Worm (Caenorhabditis elegans) whole organism, young adult: ENCODE data around the gene set-9.
A peak's percentile ranks its signal among the peaks of the same experiment; 100 is the strongest.

Experiments used
- B0336.3 ChIP-seq: fragments of 200-800 bp; sonication (Bioruptor generic); IDR thresholded peaks from 2 replicates; pipeline ENCODE4 v1.3.6; 2022; ENCODE audit warnings: missing genetic modification characterization, missing compliant biosample characterization
- C17E4.6 ChIP-seq: fragments of 200-800 bp; sonication (Bioruptor generic); IDR thresholded peaks from 2 replicates; pipeline ENCODE4 v1.3.6; 2022; ENCODE audit warnings: missing genetic modification reagents, missing genetic modification characterization, missing compliant biosample characterization
- F33H1.4 ChIP-seq: fragments of 200-800 bp; sonication (Bioruptor generic); IDR thresholded peaks from 2 replicates; pipeline ENCODE4 v1.3.6; 2022; ENCODE audit warnings: missing genetic modification reagents, missing genetic modification characterization, missing compliant biosample characterization
- F52B5.7 ChIP-seq: sonication (generic microtip); optimal IDR thresholded peaks from 2 replicates; lab custom pipeline; 2016; ENCODE audit warnings: mild to moderate bottlenecking, missing genetic modification characterization, missing compliant biosample characterization
- F55B11.4 ChIP-seq: sonication (generic microtip); optimal IDR thresholded peaks from 2 replicates; lab custom pipeline; 2016; ENCODE audit warnings: missing compliant biosample characterization, missing genetic modification characterization, borderline replicate concordance; ENCODE audit not compliant: insufficient read depth
- Y53G8AR.9 ChIP-seq: fragments of 200-800 bp; sonication (Bioruptor generic); conservative IDR thresholded peaks from 2 replicates; pipeline ENCODE4 v1.3.6; 2022; ENCODE audit warnings: missing genetic modification reagents, missing genetic modification characterization, missing compliant biosample characterization
- Y67H2A.10 ChIP-seq: fragments of 200-800 bp; sonication (Bioruptor generic); conservative IDR thresholded peaks from 2 replicates; pipeline ENCODE4 v1.3.6; 2022; ENCODE audit warnings: missing genetic modification reagents, missing genetic modification characterization, missing compliant biosample characterization
- ZK185.1 ChIP-seq: sonication (generic microtip); optimal IDR thresholded peaks from 2 replicates; lab custom pipeline; 2016; ENCODE audit warnings: mild to moderate bottlenecking, missing genetic modification characterization, missing compliant biosample characterization; ENCODE audit not compliant: poor library complexity, severe bottlenecking
- aptf-2 ChIP-seq: fragments of 200-800 bp; sonication (Bioruptor generic); conservative IDR thresholded peaks from 2 replicates; pipeline ENCODE4 v1.3.6; 2022; ENCODE audit warnings: missing genetic modification reagents, missing genetic modification characterization, missing compliant biosample characterization
- athp-1 ChIP-seq: sonication (generic microtip); optimal IDR thresholded peaks from 2 replicates; lab custom pipeline; 2017; ENCODE audit warnings: mild to moderate bottlenecking, missing genetic modification characterization, missing compliant biosample characterization
- attf-3 ChIP-seq: fragments of 200-800 bp; sonication (Bioruptor generic); conservative IDR thresholded peaks from 2 replicates; pipeline ENCODE4 v1.3.6; 2022; ENCODE audit warnings: missing genetic modification reagents, missing genetic modification characterization, missing compliant biosample characterization
- attf-5 ChIP-seq: fragments of 200-800 bp; sonication (Bioruptor generic); optimal IDR thresholded peaks from 2 replicates; lab custom pipeline; 2018; ENCODE audit warnings: mild to moderate bottlenecking, missing genetic modification characterization, missing compliant biosample characterization
- ccch-3 ChIP-seq: fragments of 200-800 bp; sonication (Bioruptor generic); optimal IDR thresholded peaks from 2 replicates; lab custom pipeline; 2018; ENCODE audit warnings: mild to moderate bottlenecking, missing genetic modification characterization, missing compliant biosample characterization
- cebp-2 ChIP-seq: fragments of 200-800 bp; sonication (Bioruptor generic); IDR thresholded peaks from 2 replicates; pipeline ENCODE4 v1.3.6; 2022; ENCODE audit warnings: missing genetic modification characterization, missing compliant biosample characterization
- ceh-40 ChIP-seq: fragments of 200-800 bp; sonication (Bioruptor generic); IDR thresholded peaks from 2 replicates; pipeline ENCODE4 v1.3.6; 2022; ENCODE audit warnings: missing genetic modification characterization, missing compliant biosample characterization
- ceh-58 ChIP-seq: fragments of 200-800 bp; sonication (Bioruptor generic); IDR thresholded peaks from 2 replicates; pipeline ENCODE4 v1.3.6; 2022; ENCODE audit warnings: missing genetic modification characterization, missing compliant biosample characterization
- die-1 ChIP-seq: sonication (generic microtip); optimal IDR thresholded peaks from 2 replicates; lab custom pipeline; 2016; ENCODE audit warnings: missing genotype, mild to moderate bottlenecking, missing genetic modification characterization, missing compliant biosample characterization
- dpl-1 ChIP-seq: fragments of 150-350 bp; optimal IDR thresholded peaks from 2 replicates; lab custom pipeline; 2014; ENCODE audit warnings: missing biosample characterization, missing genetic modification reagents, missing genetic modification characterization
- efl-1 ChIP-seq: fragments of 150-350 bp; optimal IDR thresholded peaks from 2 replicates; lab custom pipeline; 2014; ENCODE audit warnings: missing biosample characterization, missing genetic modification reagents, missing genetic modification characterization
- egl-44 ChIP-seq: fragments of 200-800 bp; sonication (Bioruptor generic); IDR thresholded peaks from 2 replicates; pipeline ENCODE4 v1.3.6; 2022; ENCODE audit warnings: missing genetic modification reagents, missing genetic modification characterization, missing compliant biosample characterization
- egrh-3 ChIP-seq: fragments of 200-800 bp; sonication (Bioruptor generic); IDR thresholded peaks from 2 replicates; pipeline ENCODE4 v1.3.6; 2022; ENCODE audit warnings: missing genetic modification reagents, missing genetic modification characterization, missing compliant biosample characterization
- ekl-4 ChIP-seq: fragments of 200-800 bp; sonication (Bioruptor generic); IDR thresholded peaks from 2 replicates; pipeline ENCODE4 v1.3.6; 2022; ENCODE audit warnings: missing genetic modification reagents, missing genetic modification characterization, missing compliant biosample characterization
- ets-4 ChIP-seq: fragments of 200-800 bp; sonication (Bioruptor generic); optimal IDR thresholded peaks from 2 replicates; lab custom pipeline; 2018; ENCODE audit warnings: mild to moderate bottlenecking, missing genetic modification characterization, missing compliant biosample characterization
- him-1 ChIP-seq: sonication (generic microtip); optimal IDR thresholded peaks from 2 replicates; lab custom pipeline; 2016; ENCODE audit warnings: missing genotype, missing genetic modification reagents, missing genetic modification characterization, missing compliant biosample characterization
- hmg-1.2 ChIP-seq: fragments of 200-800 bp; sonication (Bioruptor generic); IDR thresholded peaks from 2 replicates; pipeline ENCODE4 v1.3.6; 2022; ENCODE audit warnings: missing genetic modification reagents, missing genetic modification characterization, missing compliant biosample characterization
- hrde-1 ChIP-seq: sonication (generic microtip); optimal IDR thresholded peaks from 2 replicates; lab custom pipeline; 2016; ENCODE audit warnings: missing genetic modification characterization, mild to moderate bottlenecking, missing compliant biosample characterization, moderate library complexity, missing genotype, missing genetic modification reagents, borderline replicate concordance
- hsf-1 ChIP-seq: fragments of 200-800 bp; sonication (Bioruptor generic); IDR thresholded peaks from 2 replicates; pipeline ENCODE4 v1.3.6; 2022; ENCODE audit warnings: missing genetic modification reagents, missing genetic modification characterization, missing compliant biosample characterization
- lsy-27 ChIP-seq: sonication (generic microtip); optimal IDR thresholded peaks from 2 replicates; lab custom pipeline; 2017; ENCODE audit warnings: missing genetic modification characterization, mild to moderate bottlenecking, missing compliant biosample characterization, antibody characterized with exemption, missing genotype, borderline replicate concordance; ENCODE audit not compliant: insufficient read depth
- madf-10 ChIP-seq: sonication (generic microtip); optimal IDR thresholded peaks from 2 replicates; lab custom pipeline; 2016; ENCODE audit warnings: mild to moderate bottlenecking, missing genetic modification characterization, missing compliant biosample characterization
- madf-3 ChIP-seq: fragments of 200-800 bp; sonication (Bioruptor generic); IDR thresholded peaks from 2 replicates; pipeline ENCODE4 v1.3.6; 2022; ENCODE audit warnings: missing genetic modification reagents, missing genetic modification characterization, missing compliant biosample characterization
- madf-8 ChIP-seq: fragments of 200-800 bp; sonication (Bioruptor generic); conservative IDR thresholded peaks from 2 replicates; pipeline ENCODE4 v1.3.6; 2022; ENCODE audit warnings: missing genetic modification reagents, missing genetic modification characterization, missing compliant biosample characterization
- mes-4 ChIP-seq: sonication (generic microtip); optimal IDR thresholded peaks from 2 replicates; lab custom pipeline; 2016; ENCODE audit warnings: missing genotype, missing genetic modification characterization, missing compliant biosample characterization
- nfya-1 ChIP-seq: sonication (generic microtip); optimal IDR thresholded peaks from 2 replicates; lab custom pipeline; 2017; ENCODE audit warnings: antibody characterized with exemption, missing compliant biosample characterization, missing genetic modification characterization, borderline replicate concordance; ENCODE audit not compliant: insufficient read depth
- nhr-120 ChIP-seq: fragments of 200-800 bp; sonication (Bioruptor generic); IDR thresholded peaks from 2 replicates; pipeline ENCODE4 v1.3.6; 2022; ENCODE audit warnings: missing genetic modification characterization, missing compliant biosample characterization
- nhr-27 ChIP-seq: fragments of 200-800 bp; sonication (Bioruptor generic); optimal IDR thresholded peaks from 2 replicates; lab custom pipeline; 2018; ENCODE audit warnings: mild to moderate bottlenecking, missing genetic modification characterization, moderate library complexity, missing compliant biosample characterization
- rcor-1 ChIP-seq: fragments of 200-800 bp; sonication (Bioruptor generic); IDR thresholded peaks from 2 replicates; pipeline ENCODE4 v1.3.6; 2022; ENCODE audit warnings: missing genetic modification reagents, missing genetic modification characterization, missing compliant biosample characterization
- rec-8 ChIP-seq, 2 experiments: sonication (generic microtip); optimal IDR thresholded peaks; 2 replicates each; lab custom pipeline; 2016; ENCODE audit warnings: mild to moderate bottlenecking in 2 of 2, missing genetic modification characterization in 2 of 2, missing genetic modification reagents in 2 of 2, missing genotype in 2 of 2, missing biosample characterization in 1 of 2, missing compliant biosample characterization in 1 of 2, moderate library complexity in 1 of 2
- repo-1 ChIP-seq: sonication (generic microtip); optimal IDR thresholded peaks from 2 replicates; lab custom pipeline; 2017; ENCODE audit warnings: mild to moderate bottlenecking, missing genetic modification characterization, missing compliant biosample characterization
- snpc-4 ChIP-seq, 5 experiments: fragments of 150-350 bp in 1 of 5; sonication (generic microtip) in 4 of 5; optimal IDR thresholded peaks; 2 replicates each; lab custom pipeline; 2014 to 2018; ENCODE audit warnings: missing genetic modification characterization in 5 of 5, missing biosample characterization in 3 of 5, antibody characterized with exemption in 2 of 5, mild to moderate bottlenecking in 2 of 5, missing compliant biosample characterization in 2 of 5, missing genotype in 2 of 5, moderate library complexity in 2 of 5, missing genetic modification reagents in 1 of 5
- somi-1 ChIP-seq: fragments of 200-800 bp; sonication (Bioruptor generic); optimal IDR thresholded peaks from 2 replicates; lab custom pipeline; 2018; ENCODE audit warnings: mild to moderate bottlenecking, missing genetic modification characterization, missing compliant biosample characterization
- sptf-2 ChIP-seq: fragments of 200-800 bp; sonication (Bioruptor generic); optimal IDR thresholded peaks from 2 replicates; lab custom pipeline; 2018; ENCODE audit warnings: mild to moderate bottlenecking, missing genetic modification characterization, missing compliant biosample characterization
- tbx-9 ChIP-seq: sonication (generic microtip); optimal IDR thresholded peaks from 2 replicates; lab custom pipeline; 2016; ENCODE audit warnings: borderline replicate concordance, missing genetic modification characterization, inconsistent platforms, missing compliant biosample characterization
- tlf-1 ChIP-seq: fragments of 200-800 bp; sonication (Bioruptor generic); optimal IDR thresholded peaks from 2 replicates; lab custom pipeline; 2018; ENCODE audit warnings: mild to moderate bottlenecking, missing genetic modification characterization, missing compliant biosample characterization
- unc-130 ChIP-seq: sonication (generic microtip); optimal IDR thresholded peaks from 2 replicates; lab custom pipeline; 2016; ENCODE audit warnings: missing genetic modification reagents, missing genetic modification characterization, missing compliant biosample characterization
- unc-62 ChIP-seq: fragments of 150-350 bp; optimal IDR thresholded peaks from 2 replicates; lab custom pipeline; 2014; ENCODE audit warnings: missing biosample characterization, missing genetic modification reagents, missing genetic modification characterization
- xnd-1 ChIP-seq: sonication (generic microtip); optimal IDR thresholded peaks from 2 replicates; lab custom pipeline; 2016; ENCODE audit warnings: missing genotype, missing genetic modification reagents, missing genetic modification characterization, missing compliant biosample characterization
- ztf-6 ChIP-seq: fragments of 200-800 bp; sonication (Bioruptor generic); IDR thresholded peaks from 2 replicates; pipeline ENCODE4 v1.3.6; 2022; ENCODE audit warnings: missing genetic modification reagents, missing genetic modification characterization, missing compliant biosample characterization

The set-9 gene

ce11 chrIV:4347578-4348003 is 39.9 kb downstream of the set-9 start:
- no peak for TF ChIP-seq egrh-3 (GFP tag; lab: Robert Waterston, UW)
- no peak for TF ChIP-seq ceh-40 (GFP tag; lab: Robert Waterston, UW)
- peak; percentile 76 for TF ChIP-seq C17E4.6 (GFP tag; lab: Robert Waterston, UW)
- TF ChIP-seq die-1 (tag; lab: Kevin White, UChicago), result peak; percentile 60
- TF ChIP-seq him-1 (tag; lab: Kevin White, UChicago), result peak; percentile 80
- peak; percentile 21 for TF ChIP-seq F52B5.7 (tag; lab: Kevin White, UChicago)
- TF ChIP-seq attf-3 (GFP tag; lab: Robert Waterston, UW), result no peak
- TF ChIP-seq B0336.3 (GFP tag; lab: Robert Waterston, UW), result peak; percentile 71
- no peak for TF ChIP-seq ets-4 (GFP tag; lab: Kevin White, UChicago)
- no peak; the same call in 1 of the 2 replicates for TF ChIP-seq madf-8 (GFP tag; lab: Robert Waterston, UW)
- TF ChIP-seq athp-1 (tag; lab: Kevin White, UChicago), result no peak
- peak; percentile 85 for TF ChIP-seq Y53G8AR.9 (GFP tag; lab: Robert Waterston, UW)
- TF ChIP-seq lsy-27 (tag; lab: Kevin White, UChicago), result peak; percentile 25
- peak; percentile 9 for TF ChIP-seq mes-4 (tag; lab: Kevin White, UChicago)
- TF ChIP-seq rec-8 (tag; optimal IDR thresholded peaks at IDR 0.05; lab: Kevin White, UChicago), result no peak
- TF ChIP-seq rcor-1 (GFP tag; lab: Robert Waterston, UW), result peak; percentile 60
- no peak for TF ChIP-seq ccch-3 (GFP tag; lab: Kevin White, UChicago)
- no peak for TF ChIP-seq tbx-9 (tag; lab: Kevin White, UChicago)
- TF ChIP-seq F33H1.4, result peak; percentile 53
- TF ChIP-seq unc-130, result no peak
- peak; percentile 46 for TF ChIP-seq xnd-1 (tag; lab: Kevin White, UChicago)
- peak; percentile 69 for TF ChIP-seq repo-1 (tag; lab: Kevin White, UChicago)
- no peak for TF ChIP-seq dpl-1 (GFP tag; lab: Kevin White, UChicago)
- TF ChIP-seq ZK185.1 (tag; lab: Kevin White, UChicago), result no peak
- no peak for TF ChIP-seq egl-44 (GFP tag; lab: Robert Waterston, UW)
- TF ChIP-seq ekl-4 (GFP tag; lab: Robert Waterston, UW), result no peak; the same call in none of the 2 replicates
- TF ChIP-seq sptf-2 (GFP tag; lab: Kevin White, UChicago), result peak; percentile 52
- TF ChIP-seq snpc-4 (GFP tag; optimal IDR thresholded peaks at IDR 0.05; lab: Kevin White, UChicago), result peak; percentile 85
- peak; percentile 83 to 96 (median 92) for TF ChIP-seq snpc-4 (tag; optimal IDR thresholded peaks at IDR 0.05; lab: Kevin White, UChicago)
- 0 out of 2 replicates have a peak, but pooled peaks have one; percentile 52 for TF ChIP-seq ceh-58
- TF ChIP-seq unc-62 (GFP tag; lab: Kevin White, UChicago), result no peak
- TF ChIP-seq aptf-2 (GFP tag; lab: Robert Waterston, UW), result no peak
- TF ChIP-seq F55B11.4 (tag; lab: Kevin White, UChicago), result no peak
- TF ChIP-seq somi-1, result no peak
- TF ChIP-seq hrde-1, result peak; percentile 47
- no peak for TF ChIP-seq nfya-1 (tag; lab: Kevin White, UChicago)
- TF ChIP-seq madf-10 (tag; lab: Kevin White, UChicago), result no peak
- TF ChIP-seq attf-5 (GFP tag; lab: Kevin White, UChicago), result no peak
- peak; percentile 29 for TF ChIP-seq efl-1 (GFP tag; lab: Kevin White, UChicago)
- peak; percentile 71 for TF ChIP-seq madf-3
- TF ChIP-seq ztf-6 (GFP tag; lab: Robert Waterston, UW), result no peak
- peak; percentile 61 for TF ChIP-seq hmg-1.2 (GFP tag; lab: Robert Waterston, UW)
- no peak for TF ChIP-seq nhr-27 (tag; lab: Kevin White, UChicago)
- peak; percentile 64; the same call in 1 of the 2 replicates for TF ChIP-seq hsf-1 (GFP tag; lab: Robert Waterston, UW)
- TF ChIP-seq tlf-1 (GFP tag; lab: Kevin White, UChicago), result peak; percentile 44
- TF ChIP-seq cebp-2 (GFP tag; lab: Robert Waterston, UW), result no peak
- no peak for TF ChIP-seq nhr-120 (GFP tag; lab: Robert Waterston, UW)
- no peak for TF ChIP-seq Y67H2A.10 (GFP tag; lab: Robert Waterston, UW)
